Worm (Caenorhabditis elegans): ENCODE measurements around the gene dgk-5.

dgk-5 gene

DNA sequence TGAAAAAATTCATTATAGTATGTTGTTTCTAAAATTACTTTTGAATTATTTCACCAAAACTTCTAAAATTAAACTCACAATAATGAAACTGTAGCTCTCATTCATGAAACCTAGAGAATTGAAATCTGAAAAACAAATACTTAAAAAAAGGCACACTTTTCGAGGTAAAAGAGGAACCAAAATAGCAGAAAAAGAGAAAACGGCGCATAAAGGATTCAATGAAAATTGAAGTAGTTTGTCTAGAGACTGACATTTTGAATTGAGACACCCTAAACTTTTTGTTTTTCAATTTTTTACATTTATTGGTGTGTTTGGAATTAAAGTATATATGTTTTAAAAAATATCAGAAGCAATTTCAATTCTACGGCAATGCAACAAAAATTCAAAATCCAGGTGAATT is at the start of gene dgk-5:
dgk-5 (minus strand) TSS at position 101 of the 400 bp plus-strand sequence.
- TF ChIP-seq klf-2 (GFP tag; conservative IDR thresholded peaks at IDR 0.05): no peak
- TF ChIP-seq ztf-23 (GFP tag; IDR thresholded peaks at IDR 0.05): no peak
- no peak for TF ChIP-seq ztf-29 (GFP tag; IDR thresholded peaks at IDR 0.05)
- no peak for TF ChIP-seq ref-1 (GFP tag; conservative IDR thresholded peaks at IDR 0.05)
- no peak for TF ChIP-seq med-1 (GFP tag; optimal IDR thresholded peaks at IDR 0.05; ENCODE audit: insufficient read depth)
- no peak for TF ChIP-seq tab-1 (GFP tag; IDR thresholded peaks at IDR 0.05)
- no peak for TF ChIP-seq flt-1 (GFP tag; IDR thresholded peaks at IDR 0.05)
- no peak for TF ChIP-seq T22C8.4 (GFP tag; IDR thresholded peaks at IDR 0.05)
- no peak for TF ChIP-seq cog-1 (tag; optimal IDR thresholded peaks at IDR 0.05)

DNA sequence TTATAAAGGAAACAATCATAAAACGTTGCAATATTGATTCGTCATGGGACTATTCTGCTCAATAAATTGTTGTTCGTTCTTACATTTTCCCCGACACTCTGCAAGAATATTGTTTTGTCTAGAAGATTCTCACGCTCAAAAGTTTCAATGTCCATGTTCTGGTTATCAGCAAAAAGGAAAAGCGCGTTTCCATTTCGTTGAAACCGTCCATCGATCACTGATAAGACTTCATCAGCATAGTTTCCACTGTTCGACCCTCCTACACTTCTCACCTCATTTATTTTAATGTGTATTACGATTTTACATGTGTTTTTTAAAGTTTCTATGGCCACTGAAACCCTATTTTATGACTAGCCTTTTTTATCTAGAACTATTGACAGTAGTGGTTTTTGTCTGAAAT is 49.2 kb upstream of the dgk-5 start:
- TF ChIP-seq med-1 (GFP tag; optimal IDR thresholded peaks at IDR 0.05; ENCODE audit: insufficient read depth) (no peak), ztf-23 (GFP tag; IDR thresholded peaks at IDR 0.05) (no peak), cog-1 (tag; optimal IDR thresholded peaks at IDR 0.05) (no peak)

DNA sequence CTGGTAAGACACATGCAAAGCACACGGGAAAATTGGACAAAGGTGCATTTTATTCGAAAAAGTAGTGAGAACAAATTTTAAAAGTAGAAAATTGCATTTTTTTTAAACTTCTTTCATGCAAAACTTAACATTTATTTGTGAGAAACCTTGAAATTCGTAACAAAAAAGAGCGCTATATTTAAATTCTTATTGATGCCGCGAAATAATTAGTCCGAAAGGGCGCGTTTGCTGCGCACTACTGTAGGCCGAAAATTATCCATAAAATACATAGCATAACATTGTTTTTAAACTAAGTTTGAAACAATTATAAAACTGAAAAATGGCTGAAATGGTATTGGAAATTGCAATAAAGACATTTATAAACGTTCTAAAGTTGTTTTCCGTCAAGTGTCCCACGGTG is 48.8 kb upstream of the dgk-5 start:
- TF ChIP-seq klf-2 (GFP tag; conservative IDR thresholded peaks at IDR 0.05): no peak
- no peak for TF ChIP-seq ztf-29 (GFP tag; IDR thresholded peaks at IDR 0.05)
- no peak for TF ChIP-seq ztf-23 (GFP tag; IDR thresholded peaks at IDR 0.05)
- no peak for TF ChIP-seq med-1 (GFP tag; optimal IDR thresholded peaks at IDR 0.05; ENCODE audit: insufficient read depth)

DNA sequence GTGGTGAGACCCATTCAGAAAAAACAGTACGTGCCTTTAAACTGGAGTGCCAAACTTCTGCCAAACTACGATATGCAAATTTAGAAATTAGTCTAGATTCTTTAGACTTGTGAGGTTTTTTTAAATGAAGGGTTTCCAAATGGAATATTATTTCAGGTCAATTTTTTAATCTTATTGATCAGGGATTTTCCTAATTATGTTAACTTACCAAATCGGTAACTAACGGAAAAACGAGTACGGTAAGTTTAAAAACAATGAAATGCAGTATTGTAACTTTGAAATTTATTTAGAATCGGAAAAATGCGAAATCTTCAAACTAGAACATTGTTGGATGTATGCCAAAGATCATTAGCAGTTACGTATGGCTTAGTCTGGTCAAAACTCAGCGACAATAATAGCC is 45.4 kb upstream of the dgk-5 start, which contains the start of gene C56E6.7:
C56E6.7 (plus strand) TSS at position 301 of the 400 bp plus-strand sequence.
- TF ChIP-seq med-1 (GFP tag; optimal IDR thresholded peaks at IDR 0.05; ENCODE audit: insufficient read depth) (no peak), tab-1 (GFP tag; IDR thresholded peaks at IDR 0.05) (no peak), ztf-29 (GFP tag; IDR thresholded peaks at IDR 0.05) (no peak), flt-1 (GFP tag; IDR thresholded peaks at IDR 0.05) (no peak), klf-2 (GFP tag; conservative IDR thresholded peaks at IDR 0.05) (no peak), ztf-23 (GFP tag; IDR thresholded peaks at IDR 0.05) (no peak), ref-1 (GFP tag; conservative IDR thresholded peaks at IDR 0.05) (no peak), cog-1 (tag; optimal IDR thresholded peaks at IDR 0.05) (no peak)

DNA sequence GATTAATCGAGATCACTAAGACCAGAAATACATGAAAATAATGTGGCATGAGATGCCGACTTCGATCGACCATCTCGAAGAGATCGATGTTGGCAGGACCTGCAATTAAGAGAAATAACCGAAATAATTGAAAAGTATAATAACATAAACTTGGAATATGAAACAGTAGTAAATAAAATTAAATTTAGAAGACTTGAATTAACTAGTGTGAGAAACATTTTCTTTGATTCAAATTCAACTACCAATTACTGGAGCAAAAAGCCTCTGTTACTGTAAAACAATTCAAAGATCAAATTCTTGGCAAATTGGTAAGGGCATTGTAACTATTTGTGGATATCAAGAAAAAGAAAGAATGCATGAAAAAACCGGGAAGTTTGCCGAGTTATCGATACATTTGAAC is 43.0 kb upstream of the dgk-5 start, which contains the start of gene R05G9R.1:
R05G9R.1 (minus strand) TSS at position 101 of the 400 bp plus-strand sequence.
- TF ChIP-seq cog-1 (tag; optimal IDR thresholded peaks at IDR 0.05) (no peak), tab-1 (GFP tag; IDR thresholded peaks at IDR 0.05) (no peak), ztf-29 (GFP tag; IDR thresholded peaks at IDR 0.05) (no peak), ref-1 (GFP tag; conservative IDR thresholded peaks at IDR 0.05) (no peak), flt-1 (GFP tag; IDR thresholded peaks at IDR 0.05) (no peak), T22C8.4 (GFP tag; IDR thresholded peaks at IDR 0.05) (no peak), med-1 (GFP tag; optimal IDR thresholded peaks at IDR 0.05; ENCODE audit: insufficient read depth) (no peak), klf-2 (GFP tag; conservative IDR thresholded peaks at IDR 0.05) (no peak), ztf-23 (GFP tag; IDR thresholded peaks at IDR 0.05) (no peak)

DNA sequence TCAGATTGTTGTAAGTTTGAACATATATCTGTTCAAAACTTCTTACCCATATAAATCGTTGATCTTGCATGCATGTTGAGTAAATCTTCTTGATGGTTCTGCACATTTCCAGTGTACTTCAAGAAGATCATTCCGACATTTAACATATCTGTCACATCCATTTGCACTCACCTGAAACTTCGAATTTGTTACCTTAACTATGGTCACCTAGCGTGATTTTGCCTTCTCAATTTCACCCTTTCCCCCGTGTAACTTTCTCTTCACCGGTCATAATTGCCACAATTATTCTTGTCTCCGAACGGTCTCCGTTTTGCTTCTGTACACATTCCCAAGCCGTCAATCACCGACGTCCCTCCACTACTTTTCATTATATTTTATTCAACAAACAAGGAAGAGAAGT is 42.5 kb upstream of the dgk-5 start:
- TF ChIP-seq ref-1 (GFP tag; conservative IDR thresholded peaks at IDR 0.05) (no peak), ztf-29 (GFP tag; IDR thresholded peaks at IDR 0.05) (no peak), med-1 (GFP tag; optimal IDR thresholded peaks at IDR 0.05; ENCODE audit: insufficient read depth) (no peak), ztf-23 (GFP tag; IDR thresholded peaks at IDR 0.05) (no peak)

DNA sequence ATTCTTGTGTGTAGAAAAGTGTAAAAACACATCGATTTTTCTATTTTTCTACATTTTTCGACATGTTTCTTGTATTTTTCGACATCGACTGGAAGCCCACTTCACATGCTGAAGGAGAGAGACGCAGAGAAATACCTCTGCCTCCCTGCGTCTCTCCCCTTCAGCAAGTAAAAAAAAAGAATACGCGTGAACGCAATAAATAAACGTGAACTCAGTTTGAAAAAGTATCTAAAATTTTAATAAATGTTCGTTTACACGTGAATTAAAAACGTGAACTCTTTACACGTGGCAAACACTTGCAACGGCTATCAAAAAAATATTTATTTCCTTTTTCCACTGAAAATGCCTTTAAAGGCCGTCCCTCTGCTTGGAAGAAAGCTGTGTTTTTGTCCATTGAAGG is 31.9 kb upstream of the dgk-5 start, which contains the start of gene R05G9.1:
R05G9.1 (plus strand) TSS at position 343 of the 400 bp plus-strand sequence.
- TF ChIP-seq ref-1 (GFP tag; conservative IDR thresholded peaks at IDR 0.05): no peak
- no peak for TF ChIP-seq klf-2 (GFP tag; conservative IDR thresholded peaks at IDR 0.05)
- TF ChIP-seq flt-1 (GFP tag; IDR thresholded peaks at IDR 0.05): no peak
- no peak for TF ChIP-seq T22C8.4 (GFP tag; IDR thresholded peaks at IDR 0.05)
- no peak for TF ChIP-seq cog-1 (tag; optimal IDR thresholded peaks at IDR 0.05)
- TF ChIP-seq ztf-23 (GFP tag; IDR thresholded peaks at IDR 0.05): no peak
- TF ChIP-seq tab-1 (GFP tag; IDR thresholded peaks at IDR 0.05): no peak
- TF ChIP-seq med-1 (GFP tag; optimal IDR thresholded peaks at IDR 0.05; ENCODE audit: insufficient read depth): no peak
- TF ChIP-seq ztf-29 (GFP tag; IDR thresholded peaks at IDR 0.05): no peak

DNA sequence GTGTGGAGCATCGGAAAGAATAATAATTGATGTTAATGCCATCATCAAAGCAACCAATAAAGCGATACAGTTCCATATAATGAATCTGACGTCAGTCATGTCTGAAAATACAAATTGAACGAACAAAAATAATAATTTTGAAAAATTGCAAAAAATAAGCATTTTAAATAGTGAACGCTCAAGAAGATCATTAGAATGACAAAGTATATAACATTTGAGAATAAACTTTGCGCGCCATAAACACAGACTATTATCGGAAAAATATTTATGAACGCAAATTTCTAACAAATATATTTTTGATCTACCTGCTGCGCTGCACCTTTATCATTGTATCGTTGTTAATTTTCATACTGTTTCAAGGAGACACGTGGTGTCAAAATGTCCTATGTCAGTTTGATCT is 30.5 kb upstream of the dgk-5 start, which contains the start of gene R05G9.3:
R05G9.3 (minus strand) TSS at position 101 of the 400 bp plus-strand sequence.
- TF ChIP-seq tab-1 (GFP tag; IDR thresholded peaks at IDR 0.05): no peak
- no peak for TF ChIP-seq T22C8.4 (GFP tag; IDR thresholded peaks at IDR 0.05)
- no peak for TF ChIP-seq cog-1 (tag; optimal IDR thresholded peaks at IDR 0.05)
- TF ChIP-seq ztf-23 (GFP tag; IDR thresholded peaks at IDR 0.05): no peak
- no peak for TF ChIP-seq klf-2 (GFP tag; conservative IDR thresholded peaks at IDR 0.05)
- TF ChIP-seq med-1 (GFP tag; optimal IDR thresholded peaks at IDR 0.05; ENCODE audit: insufficient read depth): no peak
- TF ChIP-seq flt-1 (GFP tag; IDR thresholded peaks at IDR 0.05): no peak
- TF ChIP-seq ztf-29 (GFP tag; IDR thresholded peaks at IDR 0.05): no peak
- TF ChIP-seq ref-1 (GFP tag; conservative IDR thresholded peaks at IDR 0.05): no peak

DNA sequence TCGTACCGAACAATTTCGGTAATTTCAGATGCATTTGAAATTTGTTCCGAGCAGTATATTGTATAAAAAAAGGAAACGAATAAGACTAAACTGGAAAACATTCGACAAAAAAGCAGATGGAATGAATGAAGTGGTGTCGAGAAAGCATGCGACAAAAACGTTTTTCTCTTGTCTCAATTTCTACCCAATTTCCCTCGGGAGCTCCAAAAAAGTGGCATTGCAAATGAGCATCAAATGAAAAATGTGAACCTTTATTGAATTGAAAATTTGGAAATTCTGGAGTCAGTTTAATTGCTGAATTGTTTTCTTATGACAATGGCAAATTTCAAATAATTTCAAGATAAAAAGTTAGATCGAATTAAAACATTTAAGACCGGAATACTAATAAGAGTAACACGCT is 29.3 kb upstream of the dgk-5 start, which contains the start of gene R05G9.5:
R05G9.5 (minus strand) TSS at position 101 of the 400 bp plus-strand sequence.
- TF ChIP-seq klf-2 (GFP tag; conservative IDR thresholded peaks at IDR 0.05): no peak

DNA sequence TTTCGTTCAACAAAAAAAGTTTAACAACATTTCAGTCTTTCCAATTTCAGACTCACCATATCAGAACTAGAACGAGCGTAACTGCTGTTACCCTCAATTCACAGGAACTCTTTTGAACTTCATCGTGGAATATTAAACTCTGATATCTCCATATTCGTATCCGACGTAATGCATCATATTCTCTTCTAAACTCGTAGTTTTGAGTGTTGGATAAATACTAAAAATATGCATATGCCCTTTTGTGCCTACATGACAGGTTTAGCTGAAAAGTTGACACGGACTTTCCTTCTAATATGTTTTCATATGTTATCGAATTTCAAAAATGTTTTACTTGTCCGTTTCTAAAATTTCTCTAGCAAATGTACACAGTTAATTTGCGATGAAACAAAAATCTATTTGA is 28.2 kb upstream of the dgk-5 start, which contains the start of gene twk-49:
twk-49 (minus strand) TSS at position 101 of the 400 bp plus-strand sequence.
- no peak for TF ChIP-seq med-1 (GFP tag; optimal IDR thresholded peaks at IDR 0.05; ENCODE audit: insufficient read depth)
- no peak for TF ChIP-seq ztf-29 (GFP tag; IDR thresholded peaks at IDR 0.05)
- TF ChIP-seq T22C8.4 (GFP tag; IDR thresholded peaks at IDR 0.05): no peak
- TF ChIP-seq cog-1 (tag; optimal IDR thresholded peaks at IDR 0.05): no peak
- TF ChIP-seq flt-1 (GFP tag; IDR thresholded peaks at IDR 0.05): no peak
- TF ChIP-seq tab-1 (GFP tag; IDR thresholded peaks at IDR 0.05): no peak
- TF ChIP-seq ref-1 (GFP tag; conservative IDR thresholded peaks at IDR 0.05): no peak
- no peak for TF ChIP-seq ztf-23 (GFP tag; IDR thresholded peaks at IDR 0.05)
- no peak for TF ChIP-seq klf-2 (GFP tag; conservative IDR thresholded peaks at IDR 0.05)

Measured in whole organism, midembryonic.